Worm (Caenorhabditis elegans) whole organism, early embryonic: ENCODE measurements around the gene B0198.3.

Source experiments
- B0310.2 ChIP-seq: sonication (generic microtip); optimal IDR thresholded peaks from 2 replicates; lab custom pipeline; 2016; ENCODE audit warnings: mild to moderate bottlenecking, missing genetic modification characterization, missing compliant biosample characterization
- F13C5.2 ChIP-seq: sonication (generic microtip); optimal IDR thresholded peaks from 2 replicates; lab custom pipeline; 2017; ENCODE audit warnings: mild to moderate bottlenecking, missing genetic modification characterization, inconsistent platforms, missing compliant biosample characterization
- aly-1 ChIP-seq: sonication (generic microtip); optimal IDR thresholded peaks from 2 replicates; lab custom pipeline; 2016; ENCODE audit warnings: missing genetic modification characterization, missing compliant biosample characterization
- ama-1 ChIP-seq: fragments of 150-350 bp; optimal IDR thresholded peaks from 2 replicates; lab custom pipeline; 2014
- ceh-13 ChIP-seq: fragments of 200-800 bp; sonication (Bioruptor generic); optimal IDR thresholded peaks from 2 replicates; lab custom pipeline; 2018; ENCODE audit warnings: mild to moderate bottlenecking, missing genetic modification characterization, missing compliant biosample characterization
- ceh-36 ChIP-seq: sonication (generic microtip); optimal IDR thresholded peaks from 2 replicates; lab custom pipeline; 2016; ENCODE audit warnings: missing genetic modification characterization, inconsistent platforms, missing compliant biosample characterization
- ets-7 ChIP-seq: sonication (generic microtip); optimal IDR thresholded peaks from 2 replicates; lab custom pipeline; 2016; ENCODE audit warnings: missing genotype, missing genetic modification characterization, missing compliant biosample characterization
- flt-1 ChIP-seq: fragments of 200-800 bp; sonication (Bioruptor generic); IDR thresholded peaks from 2 replicates; pipeline ENCODE4 v1.3.6; 2022; ENCODE audit warnings: missing genetic modification characterization, missing compliant biosample characterization
- hmbx-1 ChIP-seq: sonication (generic microtip); optimal IDR thresholded peaks from 2 replicates; lab custom pipeline; 2016; ENCODE audit warnings: mild to moderate bottlenecking, missing genetic modification characterization, missing compliant biosample characterization
- hnd-1 ChIP-seq: sonication (generic microtip); optimal IDR thresholded peaks from 2 replicates; lab custom pipeline; 2016; ENCODE audit warnings: missing genetic modification characterization, missing compliant biosample characterization
- pes-1 ChIP-seq: fragments of 200-800 bp; sonication (Bioruptor generic); IDR thresholded peaks from 2 replicates; pipeline ENCODE4 v1.3.6; 2022; ENCODE audit warnings: missing genetic modification reagents, missing genetic modification characterization, missing compliant biosample characterization
- scrt-1 ChIP-seq: fragments of 200-800 bp; sonication (Bioruptor generic); IDR thresholded peaks from 2 replicates; pipeline ENCODE4 v1.3.6; 2022; ENCODE audit warnings: missing genetic modification characterization, missing compliant biosample characterization

ce11 chrX:12073764-12074163, 16.9 kb upstream of the B0198.3 start, which contains the start of gene tmem-145:
- no peak for TF ChIP-seq ama-1
- TF ChIP-seq flt-1 (GFP tag; lab: Robert Waterston, UW), result no peak
- no peak for TF ChIP-seq ets-7 (tag; lab: Kevin White, UChicago)
- no peak for TF ChIP-seq pes-1 (GFP tag; lab: Robert Waterston, UW)
- TF ChIP-seq hmbx-1 (tag; lab: Kevin White, UChicago), result no peak
- no peak for TF ChIP-seq B0310.2 (tag; lab: Kevin White, UChicago)
- TF ChIP-seq F13C5.2 (tag; lab: Kevin White, UChicago), result no peak
- TF ChIP-seq hnd-1 (tag; lab: Kevin White, UChicago), result no peak
- no peak for TF ChIP-seq ceh-36 (tag; lab: Kevin White, UChicago)
- TF ChIP-seq ceh-13 (GFP tag; lab: Kevin White, UChicago), result no peak
- TF ChIP-seq aly-1, result no peak
- no peak for TF ChIP-seq scrt-1 (GFP tag; lab: Robert Waterston, UW)
